Fruit fly (Drosophila melanogaster) whole organism, adult: Measurements from ENCODE around the gene wisp.
A peak's percentile ranks its signal among the peaks of the same experiment; 100 is the strongest.

Source experiments
- CG11617 ChIP-seq: fragments of 200-800 bp; sonication (Bioruptor generic); optimal IDR thresholded peaks from 2 replicates; lab custom pipeline; 2017; ENCODE audit warnings: mild to moderate bottlenecking, missing biosample characterization, missing genetic modification reagents, missing genetic modification characterization
- CG12768 ChIP-seq: fragments of 200-800 bp; sonication (Bioruptor generic); optimal IDR thresholded peaks from 2 replicates; lab custom pipeline; 2017; ENCODE audit warnings: missing biosample characterization, missing genetic modification characterization, mild to moderate bottlenecking, moderate library complexity, missing genetic modification reagents
- CG14711 ChIP-seq: fragments of 200-800 bp; sonication (Bioruptor generic); optimal IDR thresholded peaks from 2 replicates; lab custom pipeline; 2018; ENCODE audit warnings: missing biosample characterization, mild to moderate bottlenecking, missing genetic modification characterization, moderate library complexity
- CG1620 ChIP-seq: fragments of 200-800 bp; sonication (Bioruptor generic); optimal IDR thresholded peaks from 2 replicates; lab custom pipeline; 2016; ENCODE audit warnings: missing biosample characterization, missing genetic modification characterization
- CG33017 ChIP-seq: fragments of 200-800 bp; sonication (Bioruptor generic); optimal IDR thresholded peaks from 2 replicates; lab custom pipeline; 2018; ENCODE audit warnings: missing biosample characterization, mild to moderate bottlenecking, missing genetic modification characterization, moderate library complexity
- CG5204 ChIP-seq: fragments of 200-800 bp; sonication (Bioruptor generic); optimal IDR thresholded peaks from 2 replicates; lab custom pipeline; 2016; ENCODE audit warnings: missing biosample characterization, missing genetic modification characterization
- CG7045 ChIP-seq: fragments of 200-800 bp; sonication (Bioruptor generic); optimal IDR thresholded peaks from 2 replicates; lab custom pipeline; 2017; ENCODE audit warnings: missing biosample characterization, mild to moderate bottlenecking, missing genetic modification characterization
- CG7101 ChIP-seq: fragments of 200-800 bp; sonication (Bioruptor generic); optimal IDR thresholded peaks from 2 replicates; lab custom pipeline; 2018; ENCODE audit warnings: missing biosample characterization, mild to moderate bottlenecking, missing genetic modification characterization, moderate library complexity
- Clk ChIP-seq: fragments of 200-800 bp; sonication (Bioruptor generic); optimal IDR thresholded peaks from 2 replicates; lab custom pipeline; 2017; ENCODE audit warnings: missing biosample characterization, missing genetic modification characterization
- Crg-1 ChIP-seq: fragments of 200-800 bp; sonication (Bioruptor generic); optimal IDR thresholded peaks from 2 replicates; lab custom pipeline; 2016; ENCODE audit warnings: missing biosample characterization, missing genetic modification characterization
- Hr96 ChIP-seq: fragments of 200-800 bp; sonication (Bioruptor generic); optimal IDR thresholded peaks from 2 replicates; lab custom pipeline; 2016; ENCODE audit warnings: missing biosample characterization, missing genetic modification characterization
- Mnt ChIP-seq: fragments of 200-800 bp; sonication (Bioruptor generic); optimal IDR thresholded peaks from 2 replicates; lab custom pipeline; 2016; ENCODE audit warnings: missing biosample characterization, mild to moderate bottlenecking, missing genetic modification characterization
- bab1 ChIP-seq: fragments of 200-800 bp; sonication (Bioruptor generic); optimal IDR thresholded peaks from 3 replicates; lab custom pipeline; 2019; ENCODE audit warnings: missing biosample characterization, mild to moderate bottlenecking, missing genetic modification characterization, moderate library complexity
- cic ChIP-seq: fragments of 200-800 bp; sonication (Bioruptor generic); optimal IDR thresholded peaks from 2 replicates; lab custom pipeline; 2017; ENCODE audit warnings: missing biosample characterization, mild to moderate bottlenecking, missing genetic modification characterization, moderate library complexity
- cnc ChIP-seq, 2 experiments: fragments of >200 bp; optimal IDR thresholded peaks; 2 replicates each; lab custom pipeline; 2017
- kay ChIP-seq: fragments of 200-800 bp; sonication (Bioruptor generic); peaks from one replicate; lab custom pipeline; 2016; ENCODE audit warnings: missing biosample characterization, missing genetic modification characterization, borderline replicate concordance
- ovo ChIP-seq: fragments of 200-800 bp; sonication (Bioruptor generic); optimal IDR thresholded peaks from 2 replicates; lab custom pipeline; 2016; ENCODE audit warnings: missing biosample characterization, missing genetic modification characterization
- pad ChIP-seq: fragments of 200-800 bp; sonication (Bioruptor generic); optimal IDR thresholded peaks from 3 replicates; lab custom pipeline; 2017; ENCODE audit warnings: missing biosample characterization, missing genetic modification characterization, mild to moderate bottlenecking, moderate library complexity, missing genetic modification reagents
- tj ChIP-seq: fragments of 200-800 bp; sonication (Bioruptor generic); optimal IDR thresholded peaks from 3 replicates; lab custom pipeline; 2017; ENCODE audit warnings: missing biosample characterization, mild to moderate bottlenecking, missing genetic modification characterization, moderate library complexity
- toe ChIP-seq: fragments of 200-800 bp; sonication (Bioruptor generic); optimal IDR thresholded peaks from 2 replicates; lab custom pipeline; 2016; ENCODE audit warnings: missing biosample characterization, missing genetic modification characterization

The wisp gene

dm6 chrX:11888142-11888541, 5.6 kb upstream of the wisp start, which contains the start of gene CG1840:
TSS of gene CG1840 (plus strand) at chrX:11888352.
- TF ChIP-seq CG7101 (tag; lab: Kevin White, UChicago): peak; percentile 40
- TF ChIP-seq Crg-1 (GFP tag; lab: Kevin White, UChicago): peak; percentile 5
- TF ChIP-seq cnc (optimal IDR thresholded peaks at IDR 0.05; lab: Kevin White, UChicago): peak in 1 of 2 experiments; percentile 39
- TF ChIP-seq Clk (GFP tag; lab: Kevin White, UChicago): no peak
- peak; percentile 21 for TF ChIP-seq Mnt (GFP tag; lab: Kevin White, UChicago)
- TF ChIP-seq CG14711: peak; percentile 39
- peak; percentile 48 for TF ChIP-seq bab1 (GFP tag; lab: Kevin White, UChicago)
- no peak for TF ChIP-seq ovo (GFP tag; lab: Kevin White, UChicago)

- peak; percentile 71 for TF ChIP-seq bab1 (GFP tag; lab: Kevin White, UChicago)
- TF ChIP-seq CG14711: no peak
Measured at dm6 chrX:11891682-11892179, 2.0 kb upstream of the wisp start, which contains the start of gene sicily. TSS of gene sicily (plus strand) at chrX:11891732.

- TF ChIP-seq CG7101 (tag; lab: Kevin White, UChicago): no peak
- peak; percentile 99 for TF ChIP-seq pad (GFP tag; lab: Kevin White, UChicago)
- TF ChIP-seq CG7045 (GFP tag; lab: Kevin White, UChicago): no peak
- no peak for TF ChIP-seq kay (GFP tag; lab: Kevin White, UChicago)
- no peak for TF ChIP-seq Hr96 (GFP tag; lab: Kevin White, UChicago)
- no peak for TF ChIP-seq bab1 (GFP tag; lab: Kevin White, UChicago)
- TF ChIP-seq CG14711: no peak
- TF ChIP-seq ovo (GFP tag; lab: Kevin White, UChicago): peak; percentile 79
- no peak for TF ChIP-seq CG5204
- TF ChIP-seq Clk (GFP tag; lab: Kevin White, UChicago): no peak
- TF ChIP-seq cic: no peak
- TF ChIP-seq toe (GFP tag; lab: Kevin White, UChicago): no peak
Measured at dm6 chrX:11894198-11894597, 455 bp downstream of the wisp start.

dm6 chrX:11895141-11895540, 1.4 kb downstream of the wisp start:
- TF ChIP-seq pad (GFP tag; lab: Kevin White, UChicago) (no peak), CG5204 (no peak), CG1620 (GFP tag; lab: Kevin White, UChicago) (no peak), cnc (optimal IDR thresholded peaks at IDR 0.05; lab: Kevin White, UChicago) (no peak), CG7101 (tag; lab: Kevin White, UChicago) (no peak), ovo (GFP tag; lab: Kevin White, UChicago) (no peak), toe (GFP tag; lab: Kevin White, UChicago) (no peak), CG12768 (GFP tag; lab: Kevin White, UChicago) (no peak), bab1 (GFP tag; lab: Kevin White, UChicago) (no peak), Mnt (GFP tag; lab: Kevin White, UChicago) (no peak)

- TF ChIP-seq CG7045 (GFP tag; lab: Kevin White, UChicago) (no peak), CG33017 (tag; lab: Kevin White, UChicago) (no peak), bab1 (GFP tag; lab: Kevin White, UChicago) (peak; percentile 23), Mnt (GFP tag; lab: Kevin White, UChicago) (peak; percentile 35), tj (GFP tag; lab: Kevin White, UChicago) (peak; percentile 56), CG12768 (GFP tag; lab: Kevin White, UChicago) (no peak), CG7101 (tag; lab: Kevin White, UChicago) (peak; percentile 12), CG5204 (no peak), CG1620 (GFP tag; lab: Kevin White, UChicago) (peak; percentile 32), CG14711 (no peak)
Measured at dm6 chrX:11905144-11905543, 11.4 kb downstream of the wisp start, which contains the start of gene Upf1. TSS of gene Upf1 (minus strand) at chrX:11905371.

- no peak for TF ChIP-seq pad (GFP tag; lab: Kevin White, UChicago)
- TF ChIP-seq tj (GFP tag; lab: Kevin White, UChicago): peak; percentile 99
Measured at dm6 chrX:11906818-11907281, 13.1 kb downstream of the wisp start, which contains the start of gene CG43156. TSS of gene CG43156 (minus strand) at chrX:11906868.

- TF ChIP-seq CG7101 (tag; lab: Kevin White, UChicago) (no peak), cnc (optimal IDR thresholded peaks at IDR 0.05; lab: Kevin White, UChicago) (no peak), Mnt (GFP tag; lab: Kevin White, UChicago) (no peak), Clk (GFP tag; lab: Kevin White, UChicago) (no peak), CG33017 (tag; lab: Kevin White, UChicago) (no peak), CG5204 (no peak), cic (no peak), CG12768 (GFP tag; lab: Kevin White, UChicago) (no peak), pad (GFP tag; lab: Kevin White, UChicago) (no peak), Hr96 (GFP tag; lab: Kevin White, UChicago) (no peak), Crg-1 (GFP tag; lab: Kevin White, UChicago) (no peak), CG14711 (no peak), toe (GFP tag; lab: Kevin White, UChicago) (no peak), kay (GFP tag; lab: Kevin White, UChicago) (no peak), tj (GFP tag; lab: Kevin White, UChicago) (no peak), CG7045 (GFP tag; lab: Kevin White, UChicago) (no peak), CG11617 (GFP tag; lab: Kevin White, UChicago) (no peak), ovo (GFP tag; lab: Kevin White, UChicago) (no peak), bab1 (GFP tag; lab: Kevin White, UChicago) (no peak), CG1620 (GFP tag; lab: Kevin White, UChicago) (no peak)
Measured at dm6 chrX:11913581-11913980, 19.8 kb downstream of the wisp start.
